Fruit fly (Drosophila melanogaster) whole organism, embryonic: ENCODE data around the gene CG10621.
A peak's percentile ranks its signal among the peaks of the same experiment; 100 is the strongest.

Source experiments
- CG10147 ChIP-seq: fragments of 200-800 bp; sonication (Bioruptor generic); optimal IDR thresholded peaks from 2 replicates; lab custom pipeline; 2019; ENCODE audit warnings: missing biosample characterization, mild to moderate bottlenecking, missing genetic modification characterization, moderate library complexity
- CG10979 ChIP-seq: fragments of 200-800 bp; sonication (Bioruptor generic); optimal IDR thresholded peaks from 2 replicates; lab custom pipeline; 2018; ENCODE audit warnings: missing biosample characterization, mild to moderate bottlenecking, missing genetic modification characterization, moderate library complexity
- CG12155 ChIP-seq: fragments of 200-800 bp; sonication (Bioruptor generic); optimal IDR thresholded peaks from 3 replicates; lab custom pipeline; 2016; ENCODE audit warnings: missing biosample characterization, missing genetic modification characterization
- CG13287 ChIP-seq: fragments of 200-800 bp; sonication (Bioruptor generic); IDR thresholded peaks from 2 replicates; pipeline ENCODE4 v1.3.6; 2022; ENCODE audit warnings: missing biosample characterization, missing genetic modification characterization; ENCODE audit not compliant: partially characterized antibody
- CG14014 ChIP-seq: fragments of 200-800 bp; sonication (Bioruptor generic); IDR thresholded peaks from 2 replicates; pipeline ENCODE4 v1.3.6; 2022; ENCODE audit warnings: missing biosample characterization, missing genetic modification characterization
- CG17829 ChIP-seq: fragments of 200-800 bp; optimal IDR thresholded peaks from 2 replicates; lab custom pipeline; 2019; ENCODE audit warnings: missing biosample characterization, mild to moderate bottlenecking, missing genetic modification characterization, moderate library complexity
- CG18619 ChIP-seq: fragments of 200-800 bp; sonication (Bioruptor generic); optimal IDR thresholded peaks from 3 replicates; lab custom pipeline; 2017; ENCODE audit warnings: missing biosample characterization, mild to moderate bottlenecking, missing genetic modification characterization
- CG2199 ChIP-seq: fragments of 200-800 bp; sonication (Bioruptor generic); IDR thresholded peaks from 3 replicates; pipeline ENCODE4 v1.3.6; 2022; ENCODE audit warnings: missing biosample characterization, missing genetic modification characterization
- CG2678 ChIP-seq: fragments of 200-800 bp; sonication (Bioruptor generic); optimal IDR thresholded peaks from 3 replicates; lab custom pipeline; 2019; ENCODE audit warnings: missing biosample characterization, mild to moderate bottlenecking, missing genetic modification characterization, moderate library complexity
- CG30403 ChIP-seq: fragments of 200-800 bp; sonication (Bioruptor generic); optimal IDR thresholded peaks from 3 replicates; lab custom pipeline; 2016; ENCODE audit warnings: missing biosample characterization, missing genetic modification characterization
- CG3995 ChIP-seq: fragments of 200-800 bp; sonication (Bioruptor generic); optimal IDR thresholded peaks from 3 replicates; lab custom pipeline; 2016; ENCODE audit warnings: missing biosample characterization, missing genetic modification characterization
- CG42726 ChIP-seq: fragments of 200-800 bp; sonication (Bioruptor generic); IDR thresholded peaks from 2 replicates; pipeline ENCODE4 v1.3.6; 2022; ENCODE audit warnings: missing biosample characterization, missing genetic modification characterization; ENCODE audit not compliant: partially characterized antibody
- CG4360 ChIP-seq: fragments of 200-800 bp; sonication (Bioruptor generic); IDR thresholded peaks from 2 replicates; pipeline ENCODE4 v1.3.6; 2022; ENCODE audit warnings: missing biosample characterization, missing genetic modification characterization
- CG4820 ChIP-seq: fragments of 200-800 bp; sonication (Bioruptor generic); optimal IDR thresholded peaks from 3 replicates; lab custom pipeline; 2016; ENCODE audit warnings: missing biosample characterization, missing genetic modification characterization
- CG6813 ChIP-seq: fragments of 200-800 bp; sonication (Bioruptor generic); optimal IDR thresholded peaks from 2 replicates; lab custom pipeline; 2017; ENCODE audit warnings: missing biosample characterization, missing genetic modification characterization, mild to moderate bottlenecking, moderate library complexity, missing genetic modification reagents
- CG7372 ChIP-seq: fragments of 200-800 bp; sonication (Bioruptor generic); IDR thresholded peaks from 2 replicates; pipeline ENCODE4 v1.3.6; 2022; ENCODE audit warnings: missing biosample characterization, missing genetic modification characterization
- CG7928 ChIP-seq: fragments of 200-800 bp; sonication (Bioruptor generic); optimal IDR thresholded peaks from 2 replicates; lab custom pipeline; 2017; ENCODE audit warnings: missing biosample characterization, mild to moderate bottlenecking, missing genetic modification characterization
- CG8089 ChIP-seq: fragments of 200-800 bp; sonication (Bioruptor generic); optimal IDR thresholded peaks from 3 replicates; lab custom pipeline; 2016; ENCODE audit warnings: missing biosample characterization, missing genetic modification characterization
- CG9932 ChIP-seq: fragments of 200-800 bp; sonication (Bioruptor generic); IDR thresholded peaks from 2 replicates; pipeline ENCODE4 v1.3.6; 2022; ENCODE audit warnings: missing biosample characterization, missing genetic modification characterization
- CoRest ChIP-seq: fragments of 200-800 bp; sonication (Bioruptor generic); optimal IDR thresholded peaks from 3 replicates; lab custom pipeline; 2018; ENCODE audit warnings: missing biosample characterization, mild to moderate bottlenecking, missing genetic modification characterization, moderate library complexity
- Dek ChIP-seq: fragments of 200-800 bp; sonication (Bioruptor generic); optimal IDR thresholded peaks from 3 replicates; lab custom pipeline; 2019; ENCODE audit warnings: missing biosample characterization, mild to moderate bottlenecking, missing genetic modification characterization, moderate library complexity
- Dll ChIP-seq: fragments of 200-800 bp; sonication (Bioruptor generic); IDR thresholded peaks from 4 replicates; pipeline ENCODE4 v1.3.6; 2022; ENCODE audit warnings: missing biosample characterization, missing genetic modification characterization; ENCODE audit not compliant: partially characterized antibody
- HmgZ ChIP-seq: fragments of 200-800 bp; sonication (Bioruptor generic); optimal IDR thresholded peaks from 2 replicates; lab custom pipeline; 2018; ENCODE audit warnings: missing biosample characterization, mild to moderate bottlenecking, missing genetic modification characterization
- Hmx ChIP-seq: fragments of 200-800 bp; sonication (Bioruptor generic); optimal IDR thresholded peaks from 2 replicates; lab custom pipeline; 2016; ENCODE audit warnings: missing biosample characterization, missing genetic modification characterization
- Kr ChIP-seq: fragments of 200-800 bp; sonication (Bioruptor generic); optimal IDR thresholded peaks from 2 replicates; lab custom pipeline; 2017; ENCODE audit warnings: missing biosample characterization, mild to moderate bottlenecking, missing genetic modification characterization
- Mad ChIP-seq: fragments of 200-800 bp; sonication (Bioruptor generic); optimal IDR thresholded peaks from 2 replicates; lab custom pipeline; 2016; ENCODE audit warnings: missing biosample characterization, missing genetic modification characterization
- Oli ChIP-seq: fragments of 200-800 bp; sonication (Bioruptor generic); optimal IDR thresholded peaks from 2 replicates; lab custom pipeline; 2018; ENCODE audit warnings: missing biosample characterization, mild to moderate bottlenecking, missing genetic modification characterization, moderate library complexity
- Optix ChIP-seq: fragments of 200-800 bp; sonication (Bioruptor generic); IDR thresholded peaks from 3 replicates; pipeline ENCODE4 v1.3.6; 2022; ENCODE audit warnings: missing biosample characterization, missing genetic modification characterization
- Rfx ChIP-seq: fragments of 200-800 bp; sonication (Bioruptor generic); IDR thresholded peaks from 2 replicates; pipeline ENCODE4 v1.3.6; 2022; ENCODE audit warnings: missing biosample characterization, missing genetic modification characterization
- Side ChIP-seq: fragments of 200-800 bp; sonication (Bioruptor generic); optimal IDR thresholded peaks from 2 replicates; lab custom pipeline; 2016; ENCODE audit warnings: missing biosample characterization, missing genetic modification characterization
- Usf ChIP-seq: fragments of 200-800 bp; sonication (Bioruptor generic); optimal IDR thresholded peaks from 2 replicates; lab custom pipeline; 2017; ENCODE audit warnings: missing genotype, missing biosample characterization, missing genetic modification characterization
- YL-1 ChIP-seq: fragments of 200-800 bp; sonication (Bioruptor generic); optimal IDR thresholded peaks from 3 replicates; lab custom pipeline; 2017; ENCODE audit warnings: missing biosample characterization, mild to moderate bottlenecking, missing genetic modification characterization
- al ChIP-seq: fragments of 200-800 bp; sonication (Bioruptor generic); IDR thresholded peaks from 2 replicates; pipeline ENCODE4 v1.3.6; 2022; ENCODE audit warnings: missing biosample characterization, missing genetic modification characterization
- bab2 ChIP-seq: fragments of 200-800 bp; sonication (Bioruptor generic); optimal IDR thresholded peaks from 2 replicates; lab custom pipeline; 2016; ENCODE audit warnings: missing biosample characterization, missing genetic modification characterization
- chinmo ChIP-seq: fragments of 200-800 bp; sonication (Bioruptor generic); IDR thresholded peaks from 4 replicates; pipeline ENCODE4 v1.3.6; 2022; ENCODE audit warnings: missing biosample characterization, missing genetic modification characterization; ENCODE audit not compliant: partially characterized antibody
- croc ChIP-seq: fragments of 200-800 bp; sonication (Bioruptor generic); conservative IDR thresholded peaks from 3 replicates; pipeline ENCODE4 v1.3.6; 2022; ENCODE audit warnings: missing biosample characterization, missing genetic modification characterization
- cwo ChIP-seq: fragments of 200-800 bp; sonication (Bioruptor generic); optimal IDR thresholded peaks from 3 replicates; lab custom pipeline; 2017; ENCODE audit warnings: missing biosample characterization, missing genetic modification characterization, mild to moderate bottlenecking, moderate library complexity, missing genetic modification reagents
- dmrt99B ChIP-seq: fragments of 200-800 bp; sonication (Bioruptor generic); optimal IDR thresholded peaks from 2 replicates; lab custom pipeline; 2018; ENCODE audit warnings: missing biosample characterization, mild to moderate bottlenecking, missing genetic modification characterization, moderate library complexity
- dpn ChIP-seq, 2 experiments: fragments of 200-800 bp; sonication (Bioruptor generic); optimal IDR thresholded peaks; 3 replicates each; lab custom pipeline; 2016; ENCODE audit warnings: missing biosample characterization in 2 of 2, missing genetic modification characterization in 2 of 2
- gcm ChIP-seq: fragments of 200-800 bp; sonication (Bioruptor generic); optimal IDR thresholded peaks from 2 replicates; lab custom pipeline; 2019; ENCODE audit warnings: missing biosample characterization, mild to moderate bottlenecking, missing genetic modification characterization, moderate library complexity
- gsb ChIP-seq: fragments of 200-800 bp; sonication (Bioruptor generic); IDR thresholded peaks from 2 replicates; pipeline ENCODE4 v1.3.6; 2022; ENCODE audit warnings: missing biosample characterization, missing genetic modification characterization
- knrl ChIP-seq: fragments of 200-800 bp; sonication (Bioruptor generic); IDR thresholded peaks from 3 replicates; pipeline ENCODE4 v1.3.6; 2022; ENCODE audit warnings: missing biosample characterization, missing genetic modification characterization; ENCODE audit not compliant: partially characterized antibody
- lola ChIP-seq, 3 experiments: fragments of >200 bp in 2 of 3; fragments of 200-800 bp in 1 of 3; sonication (Bioruptor generic) in 1 of 3; optimal IDR thresholded peaks; 2 replicates each; lab custom pipeline; 2017 to 2019; ENCODE audit warnings: missing biosample characterization in 3 of 3, missing genetic modification characterization in 3 of 3, mild to moderate bottlenecking in 1 of 3, moderate library complexity in 1 of 3
- otp ChIP-seq: fragments of 200-800 bp; sonication (Bioruptor generic); IDR thresholded peaks from 3 replicates; pipeline ENCODE4, ENCODE4 v1.3.6; 2022; ENCODE audit warnings: missing biosample characterization, missing genetic modification characterization
- slbo ChIP-seq: fragments of 200-800 bp; sonication (Bioruptor generic); IDR thresholded peaks from 2 replicates; pipeline ENCODE4 v1.3.6; 2022; ENCODE audit warnings: missing biosample characterization, missing genetic modification characterization
- ttk ChIP-seq: fragments of 200-800 bp; sonication (Bioruptor generic); IDR thresholded peaks from 2 replicates; pipeline ENCODE4 v2.1.2; 2022; ENCODE audit warnings: missing biosample characterization, missing genetic modification characterization
- unpg ChIP-seq: fragments of 200-800 bp; sonication (Bioruptor generic); optimal IDR thresholded peaks from 3 replicates; lab custom pipeline; 2018; ENCODE audit warnings: missing biosample characterization, mild to moderate bottlenecking, missing genetic modification characterization, moderate library complexity
- zf30C ChIP-seq: fragments of 200-800 bp; sonication (Bioruptor generic); optimal IDR thresholded peaks from 3 replicates; lab custom pipeline; 2018; ENCODE audit warnings: missing biosample characterization, mild to moderate bottlenecking, missing genetic modification characterization
- zfh1 ChIP-seq: fragments of 200-800 bp; sonication (Bioruptor generic); IDR thresholded peaks from 3 replicates; pipeline ENCODE4 v1.3.6; 2022; ENCODE audit warnings: missing biosample characterization, missing genetic modification characterization

Gene CG10621

dm6 chr2L:18953512-18954254, 548 bp downstream of the CG10621 start:
- no peak for TF ChIP-seq gsb (GFP tag; lab: Robert Waterston, UW)
- peak in 1 of 2 experiments; percentile 10 for TF ChIP-seq dpn (GFP tag; optimal IDR thresholded peaks at IDR 0.05; lab: Kevin White, UChicago)
- peak; percentile 61 for TF ChIP-seq slbo (GFP tag; lab: Robert Waterston, UW)
- no peak for TF ChIP-seq Kr
- peak; percentile 39; the same call in 1 of the 2 replicates for TF ChIP-seq CG14014 (GFP tag; lab: Robert Waterston, UW)
- TF ChIP-seq CG17829, result peak; percentile 29
- peak; percentile 14 for TF ChIP-seq CG12155 (GFP tag; lab: Kevin White, UChicago)
- peak; percentile 10 for TF ChIP-seq Oli (tag; lab: Kevin White, UChicago)
- TF ChIP-seq CG4360 (GFP tag; lab: Robert Waterston, UW), result no peak
- no peak for TF ChIP-seq otp
- no peak for TF ChIP-seq bab2 (GFP tag; lab: Kevin White, UChicago)
- peak; percentile 42 for TF ChIP-seq CG30403 (GFP tag; lab: Kevin White, UChicago)
- no peak for TF ChIP-seq Usf (GFP tag; lab: Kevin White, UChicago)
- no peak for TF ChIP-seq croc
- no peak for TF ChIP-seq Dll
- no peak for TF ChIP-seq zfh1 (GFP tag; lab: Robert Waterston, UW)
- TF ChIP-seq lola (GFP tag; optimal IDR thresholded peaks at IDR 0.05; lab: Kevin White, UChicago), result peak in 1 of 3 experiments; percentile 21
- TF ChIP-seq CG8089, result no peak
- peak; percentile 9 for TF ChIP-seq CG6813 (GFP tag; lab: Kevin White, UChicago)
- no peak for TF ChIP-seq YL-1 (GFP tag; lab: Kevin White, UChicago)
- TF ChIP-seq CG4820 (GFP tag; lab: Kevin White, UChicago), result no peak
- TF ChIP-seq dmrt99B (tag; lab: Kevin White, UChicago), result peak; percentile 40
- peak; percentile 17 for TF ChIP-seq cwo (GFP tag; lab: Kevin White, UChicago)
- TF ChIP-seq Dek (tag; lab: Kevin White, UChicago), result peak; percentile 36
- TF ChIP-seq CG3995 (GFP tag; lab: Kevin White, UChicago), result no peak
- no peak for TF ChIP-seq Optix (GFP tag; lab: Robert Waterston, UW)
- no peak for TF ChIP-seq CG7928 (GFP tag; lab: Kevin White, UChicago)
- TF ChIP-seq CoRest (tag; lab: Kevin White, UChicago), result peak; percentile 43
- no peak for TF ChIP-seq CG13287 (GFP tag; lab: Robert Waterston, UW)
- TF ChIP-seq gcm (GFP tag; lab: Kevin White, UChicago), result no peak
- no peak for TF ChIP-seq al (GFP tag; lab: Robert Waterston, UW)
- TF ChIP-seq CG2678 (tag; lab: Kevin White, UChicago), result peak; percentile 73
- TF ChIP-seq Side (GFP tag; lab: Kevin White, UChicago), result no peak
- TF ChIP-seq CG7372 (GFP tag; lab: Robert Waterston, UW), result no peak
- TF ChIP-seq CG18619 (GFP tag; lab: Kevin White, UChicago), result no peak
- TF ChIP-seq Hmx, result no peak
- no peak for TF ChIP-seq knrl (GFP tag; lab: Robert Waterston, UW)
- TF ChIP-seq CG10979 (tag; lab: Kevin White, UChicago), result peak; percentile 27
- TF ChIP-seq Rfx (GFP tag; lab: Robert Waterston, UW), result peak; percentile 61; the same call in 1 of the 2 replicates
- TF ChIP-seq ttk (GFP tag; lab: Robert Waterston, UW), result no peak
- peak; percentile 17 for TF ChIP-seq unpg (GFP tag; lab: Kevin White, UChicago)
- TF ChIP-seq chinmo, result no peak
- TF ChIP-seq HmgZ (tag; lab: Kevin White, UChicago), result peak; percentile 10
- TF ChIP-seq zf30C (GFP tag; lab: Kevin White, UChicago), result peak; percentile 13
- TF ChIP-seq CG10147, result peak; percentile 14
- no peak for TF ChIP-seq Mad (GFP tag; lab: Kevin White, UChicago)
- TF ChIP-seq CG2199 (GFP tag; lab: Robert Waterston, UW), result no peak
- no peak for TF ChIP-seq CG42726 (GFP tag; lab: Robert Waterston, UW)
- TF ChIP-seq CG9932 (GFP tag; lab: Robert Waterston, UW), result peak; percentile 41; the same call in 1 of the 2 replicates
